Worm (Caenorhabditis elegans): ENCODE results near the gene math-26.

DNA sequence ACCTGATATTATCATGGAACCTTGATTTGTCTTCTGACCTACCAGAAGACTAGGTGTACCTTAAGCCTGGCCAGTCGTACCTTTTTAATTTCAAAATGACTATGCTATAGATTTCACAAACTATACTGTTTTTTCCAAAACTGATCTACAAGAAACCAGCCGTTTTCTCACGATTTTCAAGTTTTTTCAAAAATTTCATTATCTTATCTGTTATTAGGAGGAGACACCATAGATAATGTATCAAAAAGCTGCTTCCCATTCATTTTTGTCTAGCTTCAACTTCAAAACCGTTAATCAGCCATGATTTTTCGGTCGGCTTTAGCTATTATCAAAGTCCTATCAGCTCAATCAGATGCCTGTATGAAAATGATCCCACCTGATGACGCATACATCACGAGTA lies 28.9 kb upstream of the math-26 start, which contains the start of gene F36H5.12:
- TF ChIP-seq ztf-11 (tag; optimal IDR thresholded peaks at IDR 0.05), result no peak
- no peak for TF ChIP-seq fos-1 (tag; optimal IDR thresholded peaks at IDR 0.05)
- TF ChIP-seq nhr-6 (tag; optimal IDR thresholded peaks at IDR 0.05), result no peak
- TF ChIP-seq nhr-129 (tag; optimal IDR thresholded peaks at IDR 0.05), result no peak
- no peak for TF ChIP-seq alr-1 (tag; optimal IDR thresholded peaks at IDR 0.05)
- no peak for TF ChIP-seq aly-2 (tag; optimal IDR thresholded peaks at IDR 0.05)
- TF ChIP-seq mdl-1 (tag; optimal IDR thresholded peaks at IDR 0.05), result no peak
- TF ChIP-seq ama-1 (optimal IDR thresholded peaks at IDR 0.05), result no peak
- TF ChIP-seq egl-27 (tag; optimal IDR thresholded peaks at IDR 0.05), result no peak
- TF ChIP-seq peb-1 (tag; optimal IDR thresholded peaks at IDR 0.05), result no peak
- no peak for TF ChIP-seq unc-39 (tag; optimal IDR thresholded peaks at IDR 0.05)
- no peak for TF ChIP-seq sem-4 (tag; optimal IDR thresholded peaks at IDR 0.05)
- no peak for TF ChIP-seq skn-1 (tag; optimal IDR thresholded peaks at IDR 0.05)
